Fruit fly (Drosophila melanogaster) S2 (cell line): ENCODE data around the gene CG10513.

Experiments used
- CG8478 ChIP-seq: fragments of >200 bp; optimal IDR thresholded peaks from 2 replicates; lab custom pipeline; 2018
- CTCF ChIP-seq, 2 experiments: fragments of >200 bp; optimal IDR thresholded peaks; 2 replicates each; lab custom pipeline; 2018

DNA sequence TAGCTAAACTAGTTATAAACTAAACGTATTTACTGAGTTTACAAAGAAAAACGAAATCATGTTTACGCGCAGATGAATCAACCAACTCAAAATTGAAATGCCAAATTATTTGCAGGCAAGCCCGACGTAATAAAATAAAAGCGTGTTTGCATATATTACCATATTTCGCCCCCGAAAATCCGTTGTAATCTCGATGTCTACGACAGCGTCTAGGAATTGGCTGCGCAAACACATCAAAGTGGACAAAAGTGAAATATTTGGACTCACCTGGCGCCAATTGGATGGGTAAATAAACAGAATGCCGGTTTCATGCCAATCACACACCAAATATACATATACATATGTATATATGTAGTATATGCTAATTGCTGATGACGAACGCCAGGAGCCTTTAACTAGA lies 40.9 kb downstream of the CG10513 start:
- TF ChIP-seq CG8478 (no peak), CTCF (optimal IDR thresholded peaks at IDR 0.05; lab: Kevin White, UChicago) (no peak)
